Fruit fly (Drosophila melanogaster): ENCODE data around the gene Kul.
A peak's percentile ranks its signal among the peaks of the same experiment; 100 is the strongest.

Gene Kul

DNA sequence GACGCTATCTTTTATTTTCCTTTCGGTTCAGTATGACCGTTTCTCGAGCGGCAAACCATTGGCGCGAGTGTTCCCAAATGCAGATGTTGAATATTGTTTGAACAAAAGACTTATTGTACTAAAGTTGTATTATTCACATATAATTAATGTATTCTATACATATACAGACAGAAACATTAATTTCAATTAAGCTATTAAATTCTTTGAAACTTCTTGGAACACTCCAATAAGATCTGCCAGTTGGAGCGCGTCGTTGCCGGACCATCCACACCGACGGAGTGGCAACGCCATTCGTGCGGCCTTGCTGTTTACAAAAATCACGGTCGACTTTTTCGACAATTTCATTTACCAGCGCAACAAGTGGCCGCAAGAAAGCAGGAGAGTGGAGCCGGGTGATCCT, 19.4 kb downstream of the Kul start, which contains the start of the genes Wdr24 and IntS11:
Gene Wdr24 (minus strand): TSS at position 37 of the 400 bp plus-strand sequence.
Gene IntS11 (plus strand): TSS at position 282 of the 400 bp plus-strand sequence.
- TF ChIP-seq tgo (GFP tag; IDR thresholded peaks at IDR 0.05) (peak; percentile 91), Sox100B (GFP tag; optimal IDR thresholded peaks at IDR 0.05) (no peak), cato (GFP tag; optimal IDR thresholded peaks at IDR 0.05; ENCODE audit: borderline replicate concordance) (peak; percentile 38), ac (GFP tag; optimal IDR thresholded peaks at IDR 0.05) (no peak), lola (GFP tag; optimal IDR thresholded peaks at IDR 0.05) (peak in 1 of 3 experiments; percentile 49), ind (GFP tag; optimal IDR thresholded peaks at IDR 0.05) (peak; percentile 74), lab (GFP tag; optimal IDR thresholded peaks at IDR 0.05) (no peak), vnd (GFP tag; IDR thresholded peaks at IDR 0.05; ENCODE audit: partially characterized antibody) (peak; percentile 52; the same call in 2 of the 3 replicates), crp (GFP tag; optimal IDR thresholded peaks at IDR 0.05) (peak in 1 of 2 experiments; percentile 70), CG15073 (GFP tag; optimal IDR thresholded peaks at IDR 0.05) (no peak), pb (GFP tag; optimal IDR thresholded peaks at IDR 0.05) (no peak), CG8924 (tag; optimal IDR thresholded peaks at IDR 0.05) (peak; percentile 74), pum (GFP tag; optimal IDR thresholded peaks at IDR 0.05) (peak; percentile 52), CG32772 (GFP tag; IDR thresholded peaks at IDR 0.05) (peak; percentile 97), ato (GFP tag; IDR thresholded peaks at IDR 0.05; ENCODE audit: partially characterized antibody) (no peak), CG10274 (GFP tag; optimal IDR thresholded peaks at IDR 0.05) (peak; percentile 23), Sry-β (GFP tag; optimal IDR thresholded peaks at IDR 0.05) (no peak), CG10543 (GFP tag; optimal IDR thresholded peaks at IDR 0.05) (no peak), CG15601 (tag; optimal IDR thresholded peaks at IDR 0.05) (peak; percentile 70), CG10979 (tag; optimal IDR thresholded peaks at IDR 0.05) (peak; percentile 54), CG9609 (GFP tag; optimal IDR thresholded peaks at IDR 0.05) (peak; percentile 69), CG4707 (GFP tag; optimal IDR thresholded peaks at IDR 0.05) (no peak), CG9817 (tag; optimal IDR thresholded peaks at IDR 0.05) (peak; percentile 93), trem (tag; optimal IDR thresholded peaks at IDR 0.05) (peak; percentile 73), HHEX (GFP tag; optimal IDR thresholded peaks at IDR 0.05) (peak; percentile 69), klu (GFP tag; IDR thresholded peaks at IDR 0.05) (peak; percentile 92), MESR4 (GFP tag; optimal IDR thresholded peaks at IDR 0.05) (peak; percentile 52), HLH3B (GFP tag; IDR thresholded peaks at IDR 0.05) (peak; percentile 90), CG9437 (GFP tag; optimal IDR thresholded peaks at IDR 0.05) (peak; percentile 65), CG10209 (GFP tag; optimal IDR thresholded peaks at IDR 0.05) (peak; percentile 80), grau (tag; optimal IDR thresholded peaks at IDR 0.05) (peak; percentile 90), Hr78 (GFP tag; optimal IDR thresholded peaks at IDR 0.05) (no peak), CG42726 (GFP tag; IDR thresholded peaks at IDR 0.05; ENCODE audit: partially characterized antibody) (no peak), Xbp1 (GFP tag; optimal IDR thresholded peaks at IDR 0.05) (peak; percentile 84), gcm (GFP tag; optimal IDR thresholded peaks at IDR 0.05) (no peak), vfl (GFP tag; optimal IDR thresholded peaks at IDR 0.05) (peak; percentile 81), CG2199 (GFP tag; IDR thresholded peaks at IDR 0.05) (peak; percentile 70; the same call in 2 of the 3 replicates), Usf (GFP tag; optimal IDR thresholded peaks at IDR 0.05) (peak; percentile 87), CG17912 (GFP tag; optimal IDR thresholded peaks at IDR 0.05) (peak; percentile 29), wek (GFP tag; optimal IDR thresholded peaks at IDR 0.05) (peak; percentile 22), pnt (GFP tag; optimal IDR thresholded peaks at IDR 0.05) (peak; percentile 61), NK7.1 (GFP tag; optimal IDR thresholded peaks at IDR 0.05) (no peak), CG2116 (GFP tag; optimal IDR thresholded peaks at IDR 0.05) (peak; percentile 81), fu2 (GFP tag; optimal IDR thresholded peaks at IDR 0.05) (peak; percentile 69), CG15479 (GFP tag; optimal IDR thresholded peaks at IDR 0.05) (no peak), jigr1 (GFP tag; IDR thresholded peaks at IDR 0.05) (peak; percentile 92), CG12769 (tag; optimal IDR thresholded peaks at IDR 0.05) (no peak), pan (optimal IDR thresholded peaks at IDR 0.05) (no peak), pan (GFP tag; optimal IDR thresholded peaks at IDR 0.05 in 1 of 2, IDR thresholded peaks at IDR 0.05 in 1 of 2) (peak in 1 of 2 experiments; percentile 96)

Measured in whole organism, embryonic.